Worm (Caenorhabditis elegans): Measurements from ENCODE around the gene ace-1.
A peak's percentile ranks its signal among the peaks of the same experiment; 100 is the strongest.

ace-1 gene

DNA sequence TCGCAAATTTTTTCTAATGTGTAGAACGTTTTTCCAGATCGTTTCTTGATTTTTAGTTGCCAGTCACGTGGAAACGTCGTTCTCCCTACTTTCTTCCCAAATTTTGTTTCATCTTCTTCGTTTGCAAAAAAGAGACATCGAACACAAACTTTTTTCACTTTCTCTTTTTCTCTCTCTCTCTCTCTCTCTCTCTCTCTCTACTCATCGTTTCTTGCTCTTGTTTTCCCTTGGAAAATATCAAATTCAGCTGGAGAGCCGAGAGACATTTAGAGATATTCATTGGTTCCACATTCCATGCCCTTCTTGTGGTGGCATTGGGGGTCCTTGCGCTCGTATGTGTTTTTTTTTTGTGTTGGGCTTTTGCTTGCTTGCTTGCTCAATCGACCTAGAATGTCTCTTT lies 27.9 kb upstream of the ace-1 start:
- TF ChIP-seq ztf-25 (GFP tag; IDR thresholded peaks at IDR 0.05) (no peak), cebp-1 (GFP tag; IDR thresholded peaks at IDR 0.05) (no peak), cebp-1 (tag; optimal IDR thresholded peaks at IDR 0.05) (peak; percentile 14), ccch-3 (GFP tag; optimal IDR thresholded peaks at IDR 0.05) (no peak), lin-40 (tag; optimal IDR thresholded peaks at IDR 0.05) (peak; percentile 4), nfya-2 (GFP tag; IDR thresholded peaks at IDR 0.05) (no peak), zfh-2 (GFP tag; conservative IDR thresholded peaks at IDR 0.05) (peak; percentile 32; the same call in 1 of the 2 replicates), repo-1 (tag; optimal IDR thresholded peaks at IDR 0.05) (no peak), let-526 (GFP tag; IDR thresholded peaks at IDR 0.05) (no peak), mes-4 (tag; optimal IDR thresholded peaks at IDR 0.05) (no peak), rpc-1 (optimal IDR thresholded peaks at IDR 0.05) (no peak), rpc-1 (tag; optimal IDR thresholded peaks at IDR 0.05) (no peak), lin-54 (GFP tag; optimal IDR thresholded peaks at IDR 0.05) (no peak)

ce11 chrX:16341838-16342237 lies 25.3 kb upstream of the ace-1 start:
- peak; percentile 37 for TF ChIP-seq snpc-4 (GFP tag; optimal IDR thresholded peaks at IDR 0.05)
- peak; percentile 18 to 93 (median 82) for TF ChIP-seq snpc-4 (tag; optimal IDR thresholded peaks at IDR 0.05)
- peak; percentile 51; the same call in 1 of the 2 replicates for TF ChIP-seq hmg-1.2 (GFP tag; IDR thresholded peaks at IDR 0.05)
- TF ChIP-seq lin-35 (GFP tag; optimal IDR thresholded peaks at IDR 0.05): no peak
- TF ChIP-seq attf-6 (GFP tag; IDR thresholded peaks at IDR 0.05): no peak

DNA sequence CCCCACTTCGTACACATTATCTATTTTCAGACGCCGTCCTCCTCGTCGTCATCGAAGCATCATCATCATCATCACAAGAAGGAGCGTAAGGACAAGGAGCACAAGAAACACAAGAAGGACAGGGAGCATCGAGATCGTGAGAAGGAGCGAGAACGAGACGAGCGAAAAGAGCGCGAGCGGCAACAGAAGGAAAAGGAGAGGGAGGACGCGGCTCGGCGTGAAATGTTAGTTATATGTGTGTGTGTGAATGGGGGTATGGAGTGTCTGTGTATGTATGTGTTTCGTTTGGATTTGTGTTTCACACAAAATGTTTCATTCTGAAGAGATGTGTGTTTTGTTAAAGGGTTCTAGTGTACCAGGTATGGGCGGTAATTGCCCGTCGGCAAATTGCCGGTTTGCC lies 24.8 kb upstream of the ace-1 start:
- TF ChIP-seq pha-4 (tag; optimal IDR thresholded peaks at IDR 0.05) (no peak), chd-7 (tag; optimal IDR thresholded peaks at IDR 0.05) (no peak), ama-1 (optimal IDR thresholded peaks at IDR 0.05) (no peak), ama-1 (GFP tag; optimal IDR thresholded peaks at IDR 0.05) (no peak), ceh-27 (GFP tag; optimal IDR thresholded peaks at IDR 0.05) (peak; percentile 2), F57C9.4 (tag; optimal IDR thresholded peaks at IDR 0.05) (no peak), dpl-1 (GFP tag; optimal IDR thresholded peaks at IDR 0.05) (no peak), nhr-80 (tag; optimal IDR thresholded peaks at IDR 0.05) (peak; percentile 9), zfh-2 (GFP tag; conservative IDR thresholded peaks at IDR 0.05) (peak; percentile 32; the same call in 1 of the 2 replicates)

- TF ChIP-seq hlh-26 (GFP tag; conservative IDR thresholded peaks at IDR 0.05) (no peak), snpc-3.4 (tag; optimal IDR thresholded peaks at IDR 0.05) (no peak), Y53G8AR.9 (GFP tag; conservative IDR thresholded peaks at IDR 0.05) (no peak), rpc-1 (optimal IDR thresholded peaks at IDR 0.05) (no peak), rpc-1 (tag; optimal IDR thresholded peaks at IDR 0.05) (no peak), snpc-4 (GFP tag; optimal IDR thresholded peaks at IDR 0.05) (no peak), snpc-4 (tag; optimal IDR thresholded peaks at IDR 0.05) (no peak), F55B11.4 (tag; optimal IDR thresholded peaks at IDR 0.05; ENCODE audit: borderline replicate concordance, insufficient read depth) (no peak), him-1 (tag; optimal IDR thresholded peaks at IDR 0.05) (no peak), mes-4 (tag; optimal IDR thresholded peaks at IDR 0.05) (no peak), snpc-1.3 (tag; optimal IDR thresholded peaks at IDR 0.05; ENCODE audit: insufficient read depth) (no peak), T07F8.4 (tag; optimal IDR thresholded peaks at IDR 0.05) (no peak), lin-40 (tag; optimal IDR thresholded peaks at IDR 0.05) (no peak), lsy-27 (tag; optimal IDR thresholded peaks at IDR 0.05; ENCODE audit: borderline replicate concordance, insufficient read depth) (no peak)
Observed at ce11 chrX:16343885-16344640, 23.0 kb upstream of the ace-1 start.

All from whole organism, young adult.